Fruit fly (Drosophila melanogaster): ENCODE data around the gene Ude.

Ude gene

DNA sequence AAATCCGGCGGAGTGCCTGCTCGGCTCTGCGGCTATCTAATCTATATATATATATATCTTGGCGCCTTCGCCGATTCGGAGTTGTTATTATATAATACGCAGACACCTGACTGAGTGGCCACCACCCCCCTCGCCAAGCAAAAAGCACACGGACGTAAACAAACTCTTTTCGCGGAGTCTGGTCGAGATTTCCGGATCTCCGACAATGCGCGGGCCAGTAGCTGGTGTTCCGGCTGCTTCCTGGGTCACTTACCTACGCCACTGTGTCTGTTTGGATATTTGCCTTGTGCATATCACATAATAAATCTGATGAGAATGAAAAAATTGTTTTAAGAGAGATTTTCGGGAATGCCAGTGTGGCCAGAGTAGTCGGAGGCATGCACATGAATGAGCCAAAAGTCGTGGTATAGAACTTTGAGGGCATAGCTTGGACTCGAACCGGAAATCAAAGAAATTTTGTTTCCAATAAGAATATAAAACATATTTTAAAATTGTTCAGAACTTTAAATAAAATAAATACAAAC lies 12.4 kb downstream of the Ude start, which contains the start of gene CG5805 (continued):
- TF ChIP-seq sisA (GFP tag; IDR thresholded peaks at IDR 0.05) (no peak), CG15514 (GFP tag; optimal IDR thresholded peaks at IDR 0.05) (peak; percentile 92), CG1024 (GFP tag; IDR thresholded peaks at IDR 0.05) (peak; percentile 72), CG6689 (GFP tag; IDR thresholded peaks at IDR 0.05) (peak; percentile 70), CG9932 (GFP tag; IDR thresholded peaks at IDR 0.05) (peak; percentile 66), Eip74EF (GFP tag; optimal IDR thresholded peaks at IDR 0.05) (peak in 1 of 2 experiments; percentile 36), eve (GFP tag; optimal IDR thresholded peaks at IDR 0.05) (no peak), Asciz (GFP tag; optimal IDR thresholded peaks at IDR 0.05) (peak; percentile 89), CG17186 (GFP tag; optimal IDR thresholded peaks at IDR 0.05) (peak; percentile 85), CG12769 (tag; optimal IDR thresholded peaks at IDR 0.05) (peak; percentile 96), CG15479 (GFP tag; optimal IDR thresholded peaks at IDR 0.05) (no peak), CG11093 (GFP tag; IDR thresholded peaks at IDR 0.05) (peak; percentile 14; the same call in 1 of the 3 replicates), chm (GFP tag; IDR thresholded peaks at IDR 0.05) (peak; percentile 89), fd96Cb (tag; optimal IDR thresholded peaks at IDR 0.05) (peak; percentile 62), B-H1 (GFP tag; IDR thresholded peaks at IDR 0.05) (peak; percentile 54), CG15696 (tag; optimal IDR thresholded peaks at IDR 0.05) (peak; percentile 22), Oli (tag; optimal IDR thresholded peaks at IDR 0.05) (peak; percentile 69), pros (GFP tag; optimal IDR thresholded peaks at IDR 0.05) (no peak), cwo (GFP tag; optimal IDR thresholded peaks at IDR 0.05) (peak; percentile 56), btn (GFP tag; optimal IDR thresholded peaks at IDR 0.05) (peak; percentile 37), CG18619 (GFP tag; optimal IDR thresholded peaks at IDR 0.05) (peak; percentile 91), lmd (GFP tag; IDR thresholded peaks at IDR 0.05) (peak; percentile 63), Sin3A (optimal IDR thresholded peaks at IDR 0.05) (no peak), gfzf (GFP tag; optimal IDR thresholded peaks at IDR 0.05) (peak; percentile 87), CG1602 (GFP tag; optimal IDR thresholded peaks at IDR 0.05) (peak; percentile 49), maf-S (GFP tag; optimal IDR thresholded peaks at IDR 0.05) (peak; percentile 65), CG17612 (GFP tag; IDR thresholded peaks at IDR 0.05) (peak; percentile 57; the same call in 1 of the 2 replicates), Lhr (GFP tag; optimal IDR thresholded peaks at IDR 0.05) (peak; percentile 87), CG3995 (GFP tag; optimal IDR thresholded peaks at IDR 0.05) (peak; percentile 63), CG4282 (GFP tag; optimal IDR thresholded peaks at IDR 0.05) (no peak), Sry-β (GFP tag; optimal IDR thresholded peaks at IDR 0.05) (peak; percentile 17), mirr (GFP tag; optimal IDR thresholded peaks at IDR 0.05) (peak; percentile 81), Bdp1 (GFP tag; optimal IDR thresholded peaks at IDR 0.05) (peak; percentile 74), Dref (GFP tag; IDR thresholded peaks at IDR 0.05) (peak; percentile 45)

DNA sequence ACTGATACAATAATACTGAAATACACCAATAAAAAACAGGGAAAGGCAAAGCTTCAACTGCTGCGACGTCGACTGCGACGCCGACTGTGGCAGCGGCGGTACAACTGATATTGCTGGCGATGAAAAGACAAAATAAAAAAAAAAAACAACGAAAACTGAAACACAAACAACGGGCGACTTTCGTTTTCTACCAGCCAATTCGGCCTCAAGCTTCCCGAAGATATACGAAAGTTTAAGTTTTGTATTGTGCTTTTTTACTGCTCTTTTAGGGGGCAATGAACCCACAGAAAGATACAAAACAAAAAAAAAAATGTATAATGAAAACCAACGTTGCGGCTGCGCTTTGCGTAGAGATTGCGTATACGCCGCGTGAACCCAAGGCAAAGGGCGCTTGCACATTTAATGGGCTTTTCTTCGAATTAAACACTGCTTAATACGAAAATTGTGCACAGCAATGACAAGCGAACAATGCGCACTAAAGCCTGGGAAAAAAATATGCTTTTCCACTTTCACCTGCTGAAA lies 21.2 kb downstream of the Ude start:
- TF ChIP-seq sqz (GFP tag; optimal IDR thresholded peaks at IDR 0.05) (peak; percentile 43), oc (tag; optimal IDR thresholded peaks at IDR 0.05) (peak; percentile 23), Blimp-1 (GFP tag; optimal IDR thresholded peaks at IDR 0.05) (peak; percentile 96), dimm (GFP tag; IDR thresholded peaks at IDR 0.05) (0 out of 2 replicates have a peak, but pooled peaks have one; percentile 7), CG15073 (GFP tag; optimal IDR thresholded peaks at IDR 0.05) (no peak), CG7372 (GFP tag; IDR thresholded peaks at IDR 0.05) (peak; percentile 77), odd (GFP tag; optimal IDR thresholded peaks at IDR 0.05) (no peak), disco-r (GFP tag; optimal IDR thresholded peaks at IDR 0.05) (no peak)

Measured in whole organism, embryonic.